Fruit fly (Drosophila melanogaster): ENCODE data around the gene CG31229.

The CG31229 gene

dm6 chr3R:18667659-18668248 is at the start of gene CG31229 (continued):
- TF ChIP-seq sens-2 (GFP tag; IDR thresholded peaks at IDR 0.05) (no peak), CG10267 (tag; optimal IDR thresholded peaks at IDR 0.05) (peak; percentile 8), H15 (GFP tag; IDR thresholded peaks at IDR 0.05) (no peak), esg (GFP tag; conservative IDR thresholded peaks at IDR 0.05) (no peak), fd3F (GFP tag; optimal IDR thresholded peaks at IDR 0.05) (no peak), cad (GFP tag; optimal IDR thresholded peaks at IDR 0.05) (no peak), CG8359 (GFP tag; optimal IDR thresholded peaks at IDR 0.05; ENCODE audit: borderline replicate concordance) (no peak), CG7271 (tag; optimal IDR thresholded peaks at IDR 0.05) (no peak), Dbx (GFP tag; IDR thresholded peaks at IDR 0.05) (no peak), Dfd (GFP tag; optimal IDR thresholded peaks at IDR 0.05) (no peak), CG17802 (tag; optimal IDR thresholded peaks at IDR 0.05) (no peak), hth (optimal IDR thresholded peaks at IDR 0.05) (no peak), maf-S (GFP tag; optimal IDR thresholded peaks at IDR 0.05) (no peak), CrebB (tag; optimal IDR thresholded peaks at IDR 0.05) (no peak), Opbp (GFP tag; IDR thresholded peaks at IDR 0.05; ENCODE audit: partially characterized antibody) (no peak; the same call in 2 of the 3 replicates), Nf-YB (GFP tag; optimal IDR thresholded peaks at IDR 0.05) (no peak), Ets65A (GFP tag) (no peak), repo (GFP tag; optimal IDR thresholded peaks at IDR 0.05) (no peak), CG18619 (GFP tag; optimal IDR thresholded peaks at IDR 0.05) (no peak), CG6683 (GFP tag; optimal IDR thresholded peaks at IDR 0.05) (no peak), CG6813 (GFP tag; optimal IDR thresholded peaks at IDR 0.05) (no peak), inv (GFP tag; IDR thresholded peaks at IDR 0.05; ENCODE audit: partially characterized antibody) (peak; percentile 24; the same call in 1 of the 2 replicates), Sox100B (GFP tag; optimal IDR thresholded peaks at IDR 0.05) (no peak)

DNA sequence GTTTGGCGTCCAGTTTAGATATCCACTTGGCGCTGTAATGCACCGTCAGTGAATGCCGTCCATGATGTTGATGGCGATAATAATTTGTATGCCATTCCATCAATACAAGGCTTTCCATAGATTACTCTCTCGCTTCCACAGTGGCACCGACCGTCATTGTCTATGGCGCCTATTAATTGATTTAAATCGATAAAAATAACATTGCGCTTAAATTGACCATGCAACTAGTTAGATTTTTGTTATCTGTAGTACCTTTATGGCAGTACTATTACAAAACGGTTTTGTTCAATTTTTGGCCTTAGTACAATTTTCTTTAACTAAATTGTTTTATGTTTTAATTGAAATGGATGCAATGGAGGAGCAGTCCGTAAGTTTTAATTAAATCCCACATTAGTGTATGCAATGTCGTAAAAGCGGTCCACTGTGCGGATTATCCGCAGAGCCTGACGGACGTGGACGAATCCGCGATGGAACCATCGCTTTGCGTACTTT is 48.2 kb upstream of the CG31229 start:
- TF ChIP-seq MESR4 (GFP tag; optimal IDR thresholded peaks at IDR 0.05) = no peak
- peak in 1 of 2 experiments; percentile 4 for TF ChIP-seq bsh (GFP tag; optimal IDR thresholded peaks at IDR 0.05)
- peak; percentile 44 for TF ChIP-seq CG13775 (GFP tag; optimal IDR thresholded peaks at IDR 0.05)
- TF ChIP-seq bbx (GFP tag; IDR thresholded peaks at IDR 0.05; ENCODE audit: partially characterized antibody) = no peak
- TF ChIP-seq Ptx1 (GFP tag; IDR thresholded peaks at IDR 0.05) = no peak
- no peak for TF ChIP-seq CG7357 (GFP tag; IDR thresholded peaks at IDR 0.05)

- TF ChIP-seq stwl (tag; optimal IDR thresholded peaks at IDR 0.05) = peak; percentile 56
- no peak for TF ChIP-seq CG1647 (GFP tag; optimal IDR thresholded peaks at IDR 0.05)
- TF ChIP-seq ranshi (GFP tag; IDR thresholded peaks at IDR 0.05) = no peak
- TF ChIP-seq so (GFP tag; IDR thresholded peaks at IDR 0.05) = no peak
- no peak for TF ChIP-seq CG12071 (GFP tag; optimal IDR thresholded peaks at IDR 0.05)
- no peak for TF ChIP-seq CG7987 (GFP tag; optimal IDR thresholded peaks at IDR 0.05)
- no peak for TF ChIP-seq fd96Cb (tag; optimal IDR thresholded peaks at IDR 0.05)
- TF ChIP-seq ftz-f1 (GFP tag; optimal IDR thresholded peaks at IDR 0.05) = no peak
- no peak for TF ChIP-seq CG11696 (GFP tag; IDR thresholded peaks at IDR 0.05)
- no peak for TF ChIP-seq jing (GFP tag; optimal IDR thresholded peaks at IDR 0.05)
- no peak for TF ChIP-seq CG31441 (GFP tag; IDR thresholded peaks at IDR 0.05)
- TF ChIP-seq CG18619 (GFP tag; optimal IDR thresholded peaks at IDR 0.05) = no peak
- no peak for TF ChIP-seq CG13424 (tag; optimal IDR thresholded peaks at IDR 0.05)
- no peak for TF ChIP-seq trem (tag; optimal IDR thresholded peaks at IDR 0.05)
- no peak for TF ChIP-seq slp2 (GFP tag; optimal IDR thresholded peaks at IDR 0.05)
- no peak for TF ChIP-seq Atf-2 (GFP tag; optimal IDR thresholded peaks at IDR 0.05)
- 0 out of 3 replicates have a peak, but pooled peaks have one; percentile 58 for TF ChIP-seq CG6175 (GFP tag; IDR thresholded peaks at IDR 0.05)
- peak; percentile 64 for TF ChIP-seq E2f2 (GFP tag; IDR thresholded peaks at IDR 0.05)
- no peak for TF ChIP-seq CG7928 (GFP tag; optimal IDR thresholded peaks at IDR 0.05)
- TF ChIP-seq Hand (GFP tag; optimal IDR thresholded peaks at IDR 0.05) = no peak
- TF ChIP-seq CG34422 (GFP tag; IDR thresholded peaks at IDR 0.05) = no peak
These were observed 46.4 kb upstream of the CG31229 start, which contains the start of gene CG14304 for dm6 chr3R:18621230-18621629. Gene CG14304, minus strand, starts transcription at chr3R:18621327.

Data from whole organism, embryonic.